Worm (Caenorhabditis elegans) whole organism, midembryonic: ENCODE data around the gene F01D5.3.
"Not testable (repeated sequence)": the region's sequence is repeated elsewhere in the genome, so short reads cannot be mapped to it uniquely, and the experiment has no call there.

Source experiments
- T22C8.4 ChIP-seq: fragments of 200-800 bp; sonication (Bioruptor generic); IDR thresholded peaks from 2 replicates; pipeline ENCODE4 v1.3.6; 2022; ENCODE audit warnings: missing genetic modification characterization, missing compliant biosample characterization
- cog-1 ChIP-seq: sonication (generic microtip); optimal IDR thresholded peaks from 2 replicates; lab custom pipeline; 2016; ENCODE audit warnings: missing genetic modification characterization, missing compliant biosample characterization
- flt-1 ChIP-seq: fragments of 200-800 bp; sonication (Bioruptor generic); IDR thresholded peaks from 2 replicates; pipeline ENCODE4 v1.3.6; 2022; ENCODE audit warnings: missing genetic modification characterization, missing compliant biosample characterization
- klf-2 ChIP-seq: fragments of 200-800 bp; sonication (Bioruptor generic); conservative IDR thresholded peaks from 2 replicates; pipeline ENCODE4 v1.3.6; 2022; ENCODE audit warnings: missing genetic modification reagents, missing genetic modification characterization, missing compliant biosample characterization
- med-1 ChIP-seq: sonication (generic microtip); optimal IDR thresholded peaks from 2 replicates; lab custom pipeline; 2017; ENCODE audit warnings: missing genetic modification characterization, mild to moderate bottlenecking, missing compliant biosample characterization, antibody characterized with exemption, missing genetic modification reagents; ENCODE audit not compliant: insufficient read depth
- ref-1 ChIP-seq: fragments of 200-800 bp; sonication (Bioruptor generic); conservative IDR thresholded peaks from 2 replicates; pipeline ENCODE4 v1.3.6; 2022; ENCODE audit warnings: missing genetic modification reagents, missing genetic modification characterization, missing compliant biosample characterization
- tab-1 ChIP-seq: fragments of 200-800 bp; sonication (Bioruptor generic); IDR thresholded peaks from 2 replicates; pipeline ENCODE4 v1.3.6; 2022; ENCODE audit warnings: missing genetic modification characterization, missing compliant biosample characterization
- ztf-23 ChIP-seq: fragments of 200-800 bp; sonication (Bioruptor generic); IDR thresholded peaks from 2 replicates; pipeline ENCODE4 v1.3.6; 2022; ENCODE audit warnings: missing genetic modification reagents, missing genetic modification characterization, missing compliant biosample characterization
- ztf-29 ChIP-seq: fragments of 200-800 bp; sonication (Bioruptor generic); IDR thresholded peaks from 2 replicates; pipeline ENCODE4 v1.3.6; 2022; ENCODE audit warnings: missing genetic modification reagents, missing genetic modification characterization, missing compliant biosample characterization

The F01D5.3 gene

ce11 chrII:14036724-14037483 is 37.0 kb upstream of the F01D5.3 start:
- TF ChIP-seq cog-1 (tag; lab: Kevin White, UChicago) (no peak), ztf-23 (no peak), ztf-29 (GFP tag; lab: Robert Waterston, UW) (peak; percentile 68; the same call in 1 of the 2 replicates)

ce11 chrII:14034559-14034958 is 34.6 kb upstream of the F01D5.3 start:
- TF ChIP-seq tab-1 (GFP tag; lab: Robert Waterston, UW) (no peak), cog-1 (tag; lab: Kevin White, UChicago) (no peak), klf-2 (GFP tag; lab: Robert Waterston, UW) (no peak), ref-1 (GFP tag; lab: Robert Waterston, UW) (no peak), T22C8.4 (no peak), ztf-29 (GFP tag; lab: Robert Waterston, UW) (no peak), med-1 (no peak), ztf-23 (no peak), flt-1 (GFP tag; lab: Robert Waterston, UW) (no peak)

- TF ChIP-seq klf-2 (GFP tag; lab: Robert Waterston, UW), result no peak
- no peak for TF ChIP-seq flt-1 (GFP tag; lab: Robert Waterston, UW)
- no peak for TF ChIP-seq med-1
- no peak for TF ChIP-seq tab-1 (GFP tag; lab: Robert Waterston, UW)
- no peak for TF ChIP-seq ztf-29 (GFP tag; lab: Robert Waterston, UW)
- TF ChIP-seq cog-1 (tag; lab: Kevin White, UChicago), result no peak
- no peak for TF ChIP-seq T22C8.4
- no peak for TF ChIP-seq ref-1 (GFP tag; lab: Robert Waterston, UW)
- no peak for TF ChIP-seq ztf-23
Observed at ce11 chrII:14032705-14033104, 32.8 kb upstream of the F01D5.3 start.

- TF ChIP-seq ref-1 (GFP tag; lab: Robert Waterston, UW); flt-1 (GFP tag; lab: Robert Waterston, UW); ztf-23: not testable (repeated sequence)
Observed at ce11 chrII:14021230-14021629, 21.3 kb upstream of the F01D5.3 start, which contains the start of gene F01D5.10. Gene F01D5.10, minus strand, starts transcription at chrII:14021330.

ce11 chrII:14019625-14020024 is 19.7 kb upstream of the F01D5.3 start:
- TF ChIP-seq flt-1 (GFP tag; lab: Robert Waterston, UW), result peak; percentile 76; the same call in 1 of the 2 replicates
- 0 out of 2 replicates have a peak, but pooled peaks have one; percentile 59 for TF ChIP-seq ztf-23
- TF ChIP-seq ref-1 (GFP tag; lab: Robert Waterston, UW), result peak; percentile 51; the same call in 1 of the 2 replicates
- TF ChIP-seq ztf-29 (GFP tag; lab: Robert Waterston, UW), result peak; percentile 19; the same call in 1 of the 2 replicates
- 0 out of 2 replicates have a peak, but pooled peaks have one; percentile 75 for TF ChIP-seq tab-1 (GFP tag; lab: Robert Waterston, UW)
- TF ChIP-seq T22C8.4, result peak; percentile 42; the same call in 1 of the 2 replicates

ce11 chrII:14018887-14019286 is 18.9 kb upstream of the F01D5.3 start:
- TF ChIP-seq flt-1 (GFP tag; lab: Robert Waterston, UW) (no peak), T22C8.4 (peak; percentile 76; the same call in 1 of the 2 replicates)

- TF ChIP-seq ztf-23 (peak; percentile 22; the same call in 1 of the 2 replicates), tab-1 (GFP tag; lab: Robert Waterston, UW) (no peak)
Observed at ce11 chrII:14018192-14018591, 18.2 kb upstream of the F01D5.3 start.

- no peak for TF ChIP-seq flt-1 (GFP tag; lab: Robert Waterston, UW)
- TF ChIP-seq ztf-29 (GFP tag; lab: Robert Waterston, UW), result no peak
- no peak for TF ChIP-seq ref-1 (GFP tag; lab: Robert Waterston, UW)
- no peak for TF ChIP-seq cog-1 (tag; lab: Kevin White, UChicago)
- TF ChIP-seq ztf-23, result no peak
- no peak for TF ChIP-seq tab-1 (GFP tag; lab: Robert Waterston, UW)
- no peak for TF ChIP-seq med-1
- TF ChIP-seq T22C8.4, result no peak
- no peak for TF ChIP-seq klf-2 (GFP tag; lab: Robert Waterston, UW)
Observed at ce11 chrII:14016865-14017264, 16.9 kb upstream of the F01D5.3 start, which contains the start of gene cyp-37A1. Gene cyp-37A1, minus strand, starts transcription at chrII:14016965.

ce11 chrII:14014637-14015036 is 14.7 kb upstream of the F01D5.3 start:
- TF ChIP-seq ztf-29 (GFP tag; lab: Robert Waterston, UW), result no peak
- TF ChIP-seq ztf-23, result no peak
- TF ChIP-seq flt-1 (GFP tag; lab: Robert Waterston, UW), result no peak
- TF ChIP-seq T22C8.4, result no peak
- no peak for TF ChIP-seq klf-2 (GFP tag; lab: Robert Waterston, UW)
- TF ChIP-seq med-1, result no peak
- TF ChIP-seq tab-1 (GFP tag; lab: Robert Waterston, UW), result no peak
- TF ChIP-seq ref-1 (GFP tag; lab: Robert Waterston, UW), result no peak
- TF ChIP-seq cog-1 (tag; lab: Kevin White, UChicago), result no peak

- TF ChIP-seq tab-1 (GFP tag; lab: Robert Waterston, UW), result no peak
- TF ChIP-seq ztf-29 (GFP tag; lab: Robert Waterston, UW), result no peak
- TF ChIP-seq flt-1 (GFP tag; lab: Robert Waterston, UW), result no peak
- no peak for TF ChIP-seq ztf-23
- TF ChIP-seq cog-1 (tag; lab: Kevin White, UChicago), result no peak
- TF ChIP-seq ref-1 (GFP tag; lab: Robert Waterston, UW), result no peak
- TF ChIP-seq klf-2 (GFP tag; lab: Robert Waterston, UW), result no peak
- no peak for TF ChIP-seq med-1
- TF ChIP-seq T22C8.4, result no peak
Observed at ce11 chrII:14010656-14011376, 10.9 kb upstream of the F01D5.3 start, which contains the start of gene F01D5.8. Gene F01D5.8, plus strand, starts transcription at chrII:14010706.
